Worm (Caenorhabditis elegans) whole organism, L4 larva: ENCODE data around the gene F28C10.1.

Source experiments
- R02D3.7 ChIP-seq: fragments of 150-350 bp; sonication (generic microtip); optimal IDR thresholded peaks from 3 replicates; lab custom pipeline; 2014; ENCODE audit warnings: missing biosample characterization, missing genetic modification characterization
- ZK546.5 ChIP-seq, 2 experiments: sonication (generic microtip); optimal IDR thresholded peaks; 2 replicates each; lab custom pipeline; 2017; ENCODE audit warnings: missing biosample characterization in 2 of 2, missing genetic modification characterization in 2 of 2
- ceh-20 ChIP-seq: fragments of 200-800 bp; sonication (Bioruptor generic); IDR thresholded peaks from 2 replicates; pipeline ENCODE4 v1.3.6; 2022; ENCODE audit warnings: missing genetic modification reagents, missing genetic modification characterization, missing compliant biosample characterization
- ceh-28 ChIP-seq: fragments of 150-350 bp; optimal IDR thresholded peaks from 2 replicates; lab custom pipeline; 2014; ENCODE audit warnings: missing biosample characterization, missing genetic modification reagents, missing genetic modification characterization
- ceh-44 ChIP-seq: fragments of 200-800 bp; sonication (Bioruptor generic); IDR thresholded peaks from 2 replicates; pipeline ENCODE4 v1.3.6; 2022; ENCODE audit warnings: missing genetic modification reagents, missing genetic modification characterization, missing compliant biosample characterization
- ceh-62 ChIP-seq: sonication (generic microtip); optimal IDR thresholded peaks from 2 replicates; lab custom pipeline; 2017; ENCODE audit warnings: missing biosample characterization, missing genetic modification characterization
- ctbp-1 ChIP-seq: fragments of 200-800 bp; sonication (Bioruptor generic); IDR thresholded peaks from 2 replicates; pipeline ENCODE4 v1.3.6; 2022; ENCODE audit warnings: missing genetic modification reagents, missing genetic modification characterization, missing compliant biosample characterization
- hmg-1.1 ChIP-seq: fragments of 200-800 bp; sonication (Bioruptor generic); IDR thresholded peaks from 2 replicates; pipeline ENCODE4 v1.3.6; 2022; ENCODE audit warnings: missing genetic modification reagents, missing genetic modification characterization, missing compliant biosample characterization
- jun-1 ChIP-seq: fragments of 150-350 bp; optimal IDR thresholded peaks from 2 replicates; lab custom pipeline; 2014; ENCODE audit warnings: missing biosample characterization, missing genetic modification reagents, missing genetic modification characterization
- lin-29 ChIP-seq: fragments of 200-800 bp; sonication (Bioruptor generic); IDR thresholded peaks from 2 replicates; pipeline ENCODE4 v1.3.6; 2022; ENCODE audit warnings: missing genetic modification reagents, missing genetic modification characterization, missing compliant biosample characterization
- lsy-2 ChIP-seq, 2 experiments: fragments of 150-350 bp in 1 of 2; sonication (generic microtip) in 1 of 2; optimal IDR thresholded peaks; 2 replicates each; lab custom pipeline; 2014 to 2017; ENCODE audit warnings: missing biosample characterization in 2 of 2, missing genetic modification characterization in 2 of 2
- mep-1 ChIP-seq: fragments of 150-350 bp; sonication (generic microtip); optimal IDR thresholded peaks from 3 replicates; lab custom pipeline; 2014; ENCODE audit warnings: missing biosample characterization, missing genetic modification characterization
- mes-2 ChIP-seq: sonication (generic microtip); optimal IDR thresholded peaks from 2 replicates; lab custom pipeline; 2016; ENCODE audit warnings: missing genotype, mild to moderate bottlenecking, missing genetic modification characterization, missing compliant biosample characterization; ENCODE audit not compliant: poor library complexity, severe bottlenecking
- nhr-10 ChIP-seq: fragments of 150-350 bp; optimal IDR thresholded peaks from 2 replicates; lab custom pipeline; 2014; ENCODE audit warnings: missing biosample characterization, missing genetic modification characterization
- nhr-111 ChIP-seq: fragments of 200-800 bp; sonication (Bioruptor generic); optimal IDR thresholded peaks from 2 replicates; lab custom pipeline; 2018; ENCODE audit warnings: mild to moderate bottlenecking, missing genetic modification characterization, missing compliant biosample characterization
- nhr-25 ChIP-seq: sonication (generic microtip); optimal IDR thresholded peaks from 2 replicates; lab custom pipeline; 2017; ENCODE audit warnings: missing genetic modification characterization, mild to moderate bottlenecking, missing compliant biosample characterization, antibody characterized with exemption, moderate library complexity, borderline replicate concordance; ENCODE audit not compliant: insufficient read depth
- nhr-48 ChIP-seq: sonication (generic microtip); optimal IDR thresholded peaks from 2 replicates; lab custom pipeline; 2016; ENCODE audit warnings: mild to moderate bottlenecking, missing genetic modification characterization, missing compliant biosample characterization
- set-16 ChIP-seq: fragments of 200-800 bp; sonication (Bioruptor generic); IDR thresholded peaks from 2 replicates; pipeline ENCODE4 v1.3.6; 2022; ENCODE audit warnings: missing genetic modification reagents, missing genetic modification characterization, missing compliant biosample characterization
- skn-1 ChIP-seq: fragments of 150-350 bp; optimal IDR thresholded peaks from 2 replicates; lab custom pipeline; 2014; ENCODE audit warnings: missing biosample characterization, missing genetic modification characterization
- unc-39 ChIP-seq: sonication (generic microtip); optimal IDR thresholded peaks from 2 replicates; lab custom pipeline; 2017; ENCODE audit warnings: missing biosample characterization, missing genetic modification characterization
- zfp-2 ChIP-seq: sonication (generic microtip); optimal IDR thresholded peaks from 2 replicates; lab custom pipeline; 2016; ENCODE audit warnings: mild to moderate bottlenecking, missing genetic modification characterization, missing compliant biosample characterization
- zfp-3 ChIP-seq: fragments of 200-800 bp; sonication (Bioruptor generic); conservative IDR thresholded peaks from 2 replicates; pipeline ENCODE4 v1.3.6; 2022; ENCODE audit warnings: missing genetic modification reagents, missing genetic modification characterization, missing compliant biosample characterization
- zip-2 ChIP-seq: fragments of 150-350 bp; optimal IDR thresholded peaks from 2 replicates; lab custom pipeline; 2014; ENCODE audit warnings: missing biosample characterization, missing genetic modification characterization
- ztf-7 ChIP-seq: fragments of 150-350 bp; optimal IDR thresholded peaks from 2 replicates; lab custom pipeline; 2014; ENCODE audit warnings: missing biosample characterization, missing genetic modification characterization

The F28C10.1 gene

DNA sequence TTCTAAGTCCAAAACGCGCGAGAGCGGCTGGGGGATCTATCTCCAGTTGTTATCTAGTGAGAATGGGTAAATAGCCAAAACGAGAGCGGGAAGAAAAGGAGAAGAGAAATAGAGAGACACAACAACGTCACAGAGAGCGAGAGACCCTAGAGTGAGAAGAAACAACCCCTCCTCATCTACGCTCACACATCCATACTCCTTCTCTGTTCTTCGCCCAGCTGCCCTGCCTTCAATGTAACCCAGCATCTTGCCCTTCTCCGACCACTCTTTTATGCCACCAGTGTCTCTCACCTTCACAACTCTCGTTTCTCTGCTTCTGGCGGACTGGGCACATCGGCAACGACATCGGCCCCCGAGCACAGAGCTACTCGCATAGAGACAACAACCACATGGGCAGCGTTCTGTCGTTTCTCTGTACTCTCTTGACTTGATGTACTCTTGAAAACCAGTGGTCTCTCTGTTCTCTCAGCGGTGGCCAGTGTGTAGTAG lies 50.4 kb downstream of the F28C10.1 start (continued):
- TF ChIP-seq skn-1 (tag; lab: Kevin White, UChicago) = no peak
- TF ChIP-seq jun-1 (tag; lab: Kevin White, UChicago) = peak; percentile 19
- TF ChIP-seq lin-29 (GFP tag; lab: Robert Waterston, UW) = no peak
- no peak for TF ChIP-seq nhr-111
- TF ChIP-seq zfp-3 (GFP tag; lab: Robert Waterston, UW) = no peak
- TF ChIP-seq nhr-25 (tag; lab: Kevin White, UChicago) = peak; percentile 74
- TF ChIP-seq mes-2 (tag; lab: Kevin White, UChicago) = peak; percentile 51
- no peak for TF ChIP-seq ZK546.5 (tag; optimal IDR thresholded peaks at IDR 0.05; lab: Kevin White, UChicago)
- TF ChIP-seq hmg-1.1 (GFP tag; lab: Robert Waterston, UW) = peak; percentile 96
- TF ChIP-seq mep-1 (tag; lab: Kevin White, UChicago) = peak; percentile 97
- no peak for TF ChIP-seq ceh-44
- TF ChIP-seq lsy-2 (tag; optimal IDR thresholded peaks at IDR 0.05; lab: Kevin White, UChicago) = peak; percentile 75 to 87
- peak; percentile 77 for TF ChIP-seq set-16
- no peak for TF ChIP-seq ceh-62 (tag; lab: Kevin White, UChicago)
- no peak for TF ChIP-seq unc-39
- TF ChIP-seq ztf-7 = peak; percentile 75
- TF ChIP-seq R02D3.7 = no peak
- TF ChIP-seq ceh-28 (tag; lab: Kevin White, UChicago) = no peak
- peak; percentile 58 for TF ChIP-seq nhr-10 (tag; lab: Kevin White, UChicago)
- TF ChIP-seq zip-2 (tag; lab: Kevin White, UChicago) = no peak
- TF ChIP-seq ctbp-1 = peak; percentile 82
- no peak for TF ChIP-seq zfp-2 (tag; lab: Kevin White, UChicago)
- peak; percentile 61 for TF ChIP-seq nhr-48 (tag; lab: Kevin White, UChicago)
- TF ChIP-seq ceh-20 (GFP tag; lab: Robert Waterston, UW) = 0 out of 2 replicates have a peak, but pooled peaks have one; percentile 40
